Worm (Caenorhabditis elegans): ENCODE results near the gene F38B6.7.

F38B6.7 gene

DNA sequence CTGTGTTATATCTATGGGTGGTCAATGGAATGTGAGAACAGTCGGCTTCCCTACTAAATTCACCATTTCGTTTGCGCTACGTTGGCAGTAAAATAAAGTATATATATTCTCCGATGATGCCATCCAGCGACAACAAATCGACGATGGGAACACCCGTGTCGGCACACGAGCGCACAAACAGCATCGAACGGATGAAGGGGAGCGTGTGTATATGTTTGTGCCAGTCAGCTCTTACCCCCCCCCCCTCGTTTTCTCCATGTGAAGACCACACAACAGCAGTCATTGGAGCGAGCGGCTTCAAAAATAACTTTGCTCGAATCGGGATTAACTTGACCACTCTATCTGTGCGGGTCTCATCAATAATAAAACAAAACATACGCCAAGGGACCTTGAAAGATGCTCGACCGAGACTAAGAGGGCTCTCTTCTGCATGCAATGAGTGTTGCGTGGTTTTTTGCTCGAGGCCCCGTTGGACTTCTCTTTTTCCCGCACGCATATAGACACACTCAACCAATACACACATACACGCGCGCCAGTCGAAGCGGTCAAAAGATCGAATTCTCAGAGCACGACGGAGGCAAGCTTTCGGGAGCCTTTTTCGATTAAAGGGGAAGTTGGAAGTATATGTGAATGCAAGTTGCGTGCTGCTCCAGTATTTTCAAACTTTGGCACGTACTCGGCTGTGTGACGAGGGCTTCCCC is 42.3 kb upstream of the F38B6.7 start (continued):
- no peak for TF ChIP-seq duxl-1 (tag; optimal IDR thresholded peaks at IDR 0.05; ENCODE audit: poor library complexity)
- TF ChIP-seq aly-2 (tag; optimal IDR thresholded peaks at IDR 0.05) = no peak
- TF ChIP-seq F37D6.2 (tag; optimal IDR thresholded peaks at IDR 0.05) = peak; percentile 30
- TF ChIP-seq mdl-1 (tag; optimal IDR thresholded peaks at IDR 0.05) = peak in 1 of 2 experiments; percentile 87
- TF ChIP-seq ctbp-1 (GFP tag; IDR thresholded peaks at IDR 0.05) = 0 out of 2 replicates have a peak, but pooled peaks have one; percentile 21

DNA sequence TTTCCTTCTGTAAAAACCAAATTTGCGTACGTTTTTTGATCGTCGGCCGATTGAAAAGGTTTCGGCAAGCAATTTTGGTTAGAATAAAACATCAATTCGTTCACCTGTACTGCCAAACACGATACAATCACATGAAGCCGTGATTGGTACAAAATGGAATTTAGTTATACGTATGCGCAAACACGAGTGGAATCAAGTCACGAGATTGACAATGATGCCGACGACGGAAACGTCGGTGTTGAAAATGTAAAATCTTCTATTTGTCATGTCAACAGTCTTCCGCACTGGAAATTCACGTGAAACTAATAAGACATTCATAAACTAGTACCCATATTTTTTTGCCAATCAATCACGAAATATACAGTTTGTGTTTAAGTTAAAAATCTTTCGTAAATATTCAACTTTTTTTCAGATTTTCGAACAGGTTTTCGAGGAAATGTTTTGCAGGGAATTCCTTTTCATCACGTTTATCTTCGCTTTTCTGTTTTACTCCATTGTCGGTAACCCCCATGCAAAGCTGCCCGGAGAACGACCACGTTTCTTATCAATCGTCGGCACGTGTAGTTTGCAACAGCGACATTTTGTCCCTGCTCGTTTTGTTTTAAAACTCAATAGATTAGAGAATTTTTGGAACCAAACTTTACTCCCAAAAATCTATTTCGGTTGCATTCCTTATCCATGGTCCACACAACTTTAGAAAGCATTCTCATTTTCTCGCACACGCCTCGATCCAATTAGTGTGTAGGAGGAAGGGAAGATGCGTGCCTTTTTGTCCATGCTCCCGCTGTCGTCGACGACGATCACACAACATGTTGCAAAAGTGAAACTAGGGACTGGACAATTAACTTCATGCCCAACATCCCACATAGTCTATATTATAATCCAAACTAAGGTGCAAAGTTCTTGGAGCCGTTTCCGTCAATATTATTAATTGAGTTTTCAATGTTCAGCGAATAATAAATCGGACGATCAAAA is 41.2 kb upstream of the F38B6.7 start:
- TF ChIP-seq pqm-1 (tag; optimal IDR thresholded peaks at IDR 0.05) (peak; percentile 4), F26F4.8 (GFP tag; conservative IDR thresholded peaks at IDR 0.05) (no peak), dve-1 (tag; optimal IDR thresholded peaks at IDR 0.05; ENCODE audit: insufficient read depth) (peak; percentile 61), unc-62 (GFP tag; optimal IDR thresholded peaks at IDR 0.05 in 1 of 2) (peak in 1 of 2 experiments; percentile 94), unc-62 (tag; optimal IDR thresholded peaks at IDR 0.05) (no peak), Y48G9A.11 (GFP tag; IDR thresholded peaks at IDR 0.05) (no peak), F37D6.2 (tag; optimal IDR thresholded peaks at IDR 0.05) (no peak), aha-1 (tag) (peak; percentile 95), lir-3 (tag; optimal IDR thresholded peaks at IDR 0.05) (no peak), hif-1 (tag; optimal IDR thresholded peaks at IDR 0.05) (peak in 1 of 2 experiments; percentile 71), hlh-30 (tag; optimal IDR thresholded peaks at IDR 0.05; ENCODE audit: insufficient read depth) (peak; percentile 92), daf-16 (GFP tag; optimal IDR thresholded peaks at IDR 0.05) (no peak), daf-16 (tag; optimal IDR thresholded peaks at IDR 0.05) (peak; percentile 56), nhr-102 (tag; optimal IDR thresholded peaks at IDR 0.05) (peak; percentile 7), nhr-77 (tag; optimal IDR thresholded peaks at IDR 0.05) (no peak), T26A8.4 (GFP tag; IDR thresholded peaks at IDR 0.05) (no peak), T20F7.1 (GFP tag; optimal IDR thresholded peaks at IDR 0.05) (peak; percentile 30), mxl-2 (GFP tag; conservative IDR thresholded peaks at IDR 0.05) (0 out of 2 replicates have a peak, but pooled peaks have one; percentile 17), mdl-1 (tag; optimal IDR thresholded peaks at IDR 0.05) (peak; percentile 96 to 97), hlh-11 (tag; optimal IDR thresholded peaks at IDR 0.05) (peak; percentile 71), lin-1 (GFP tag; IDR thresholded peaks at IDR 0.05) (no peak), tra-1 (GFP tag; IDR thresholded peaks at IDR 0.05) (0 out of 2 replicates have a peak, but pooled peaks have one; percentile 4), ama-1 (optimal IDR thresholded peaks at IDR 0.05) (no peak), egl-43 (GFP tag; IDR thresholded peaks at IDR 0.05) (no peak), nhr-48 (tag; optimal IDR thresholded peaks at IDR 0.05) (peak; percentile 83), aly-2 (tag; optimal IDR thresholded peaks at IDR 0.05) (no peak), nhr-25 (tag; optimal IDR thresholded peaks at IDR 0.05; ENCODE audit: borderline replicate concordance, insufficient read depth) (no peak), ceh-20 (GFP tag; IDR thresholded peaks at IDR 0.05) (no peak), lsy-2 (tag; optimal IDR thresholded peaks at IDR 0.05) (peak in 1 of 2 experiments; percentile 42), egl-27 (tag; optimal IDR thresholded peaks at IDR 0.05) (no peak), zip-2 (tag; optimal IDR thresholded peaks at IDR 0.05) (peak; percentile 42), snpc-4 (tag; optimal IDR thresholded peaks at IDR 0.05) (no peak), nhr-11 (tag; optimal IDR thresholded peaks at IDR 0.05) (peak; percentile 34), ctbp-1 (GFP tag; IDR thresholded peaks at IDR 0.05) (0 out of 2 replicates have a peak, but pooled peaks have one; percentile 49), ceh-28 (tag; optimal IDR thresholded peaks at IDR 0.05) (no peak), Y105C5A.15 (GFP tag; IDR thresholded peaks at IDR 0.05) (no peak), nhr-111 (GFP tag; optimal IDR thresholded peaks at IDR 0.05) (no peak), ztf-11 (tag; optimal IDR thresholded peaks at IDR 0.05) (no peak), dmd-6 (GFP tag; IDR thresholded peaks at IDR 0.05) (peak; percentile 63), daf-8 (GFP tag; IDR thresholded peaks at IDR 0.05) (no peak), mxl-3 (GFP tag; optimal IDR thresholded peaks at IDR 0.05) (no peak), pha-4 (GFP tag; IDR thresholded peaks at IDR 0.05) (no peak), pha-4 (tag; optimal IDR thresholded peaks at IDR 0.05) (no peak)

Measured in whole organism, L4 larva.